Worm (Caenorhabditis elegans) whole organism, mixed stage, embryonic: Measurements from ENCODE around the gene F38B6.6.

Experiments
- M03D4.4 ChIP-seq: sonication (generic microtip); optimal IDR thresholded peaks from 2 replicates; lab custom pipeline; 2017; ENCODE audit warnings: mild to moderate bottlenecking, missing genetic modification characterization, missing compliant biosample characterization
- nhr-12 ChIP-seq: fragments of 150-350 bp; optimal IDR thresholded peaks from 2 replicates; lab custom pipeline; 2014; ENCODE audit warnings: missing biosample characterization, missing genetic modification characterization
- nhr-28 ChIP-seq: fragments of 150-350 bp; optimal IDR thresholded peaks from 2 replicates; lab custom pipeline; 2014; ENCODE audit warnings: missing biosample characterization, missing genetic modification characterization

- TF ChIP-seq M03D4.4 (no peak), nhr-12 (tag; lab: Kevin White, UChicago) (no peak), nhr-28 (no peak)
These were observed 23.4 kb upstream of the F38B6.6 start, which contains the start of gene nas-11 for ce11 chrX:6713277-6713676.
